Fruit fly (Drosophila melanogaster) whole organism, embryonic: Measurements from ENCODE around the gene MED14.

ENCODE experiments used
- Atf-2 ChIP-seq: fragments of 200-800 bp; sonication (Bioruptor generic); optimal IDR thresholded peaks from 2 replicates; lab custom pipeline; 2016; ENCODE audit warnings: missing biosample characterization, missing genetic modification characterization
- CG10543 ChIP-seq: fragments of 200-800 bp; sonication (Bioruptor generic); optimal IDR thresholded peaks from 3 replicates; lab custom pipeline; 2017; ENCODE audit warnings: missing biosample characterization, mild to moderate bottlenecking, missing genetic modification characterization, moderate library complexity
- CG11504 ChIP-seq: fragments of 200-800 bp; sonication (Bioruptor generic); optimal IDR thresholded peaks from 3 replicates; lab custom pipeline; 2019; ENCODE audit warnings: missing biosample characterization, mild to moderate bottlenecking, missing genetic modification characterization, moderate library complexity
- CG12769 ChIP-seq: fragments of 200-800 bp; sonication (Bioruptor generic); optimal IDR thresholded peaks from 2 replicates; lab custom pipeline; 2019; ENCODE audit warnings: missing biosample characterization, mild to moderate bottlenecking, missing genetic modification characterization, moderate library complexity
- CG14050 ChIP-seq: fragments of 200-800 bp; sonication (Bioruptor generic); IDR thresholded peaks from 3 replicates; pipeline ENCODE4 v1.3.6; 2022; ENCODE audit warnings: missing biosample characterization, missing genetic modification characterization
- CG18262 ChIP-seq: fragments of 200-800 bp; optimal IDR thresholded peaks from 3 replicates; lab custom pipeline; 2019; ENCODE audit warnings: missing biosample characterization, mild to moderate bottlenecking, missing genetic modification characterization, moderate library complexity
- CG18619 ChIP-seq: fragments of 200-800 bp; sonication (Bioruptor generic); optimal IDR thresholded peaks from 3 replicates; lab custom pipeline; 2017; ENCODE audit warnings: missing biosample characterization, mild to moderate bottlenecking, missing genetic modification characterization
- CG2678 ChIP-seq: fragments of 200-800 bp; sonication (Bioruptor generic); optimal IDR thresholded peaks from 3 replicates; lab custom pipeline; 2019; ENCODE audit warnings: missing biosample characterization, mild to moderate bottlenecking, missing genetic modification characterization, moderate library complexity
- CG31365 ChIP-seq: fragments of 200-800 bp; sonication (Bioruptor generic); optimal IDR thresholded peaks from 2 replicates; lab custom pipeline; 2018; ENCODE audit warnings: missing biosample characterization, mild to moderate bottlenecking, missing genetic modification characterization
- CG3163 ChIP-seq: fragments of 200-800 bp; sonication (Bioruptor generic); optimal IDR thresholded peaks from 3 replicates; lab custom pipeline; 2016; ENCODE audit warnings: missing biosample characterization, missing genetic modification characterization
- CG3281 ChIP-seq: fragments of 200-800 bp; sonication (Bioruptor generic); optimal IDR thresholded peaks from 3 replicates; lab custom pipeline; 2017; ENCODE audit warnings: missing biosample characterization, mild to moderate bottlenecking, missing genetic modification characterization
- CG4820 ChIP-seq: fragments of 200-800 bp; sonication (Bioruptor generic); optimal IDR thresholded peaks from 3 replicates; lab custom pipeline; 2016; ENCODE audit warnings: missing biosample characterization, missing genetic modification characterization
- CG6272 ChIP-seq: fragments of 200-800 bp; sonication (Bioruptor generic); IDR thresholded peaks from 2 replicates; pipeline ENCODE4 v1.3.6; 2022; ENCODE audit warnings: missing biosample characterization, missing genetic modification characterization
- CG7271 ChIP-seq: fragments of 200-800 bp; sonication (Bioruptor generic); optimal IDR thresholded peaks from 2 replicates; lab custom pipeline; 2018; ENCODE audit warnings: missing biosample characterization, mild to moderate bottlenecking, missing genetic modification characterization, moderate library complexity
- CG7745 ChIP-seq: fragments of 200-800 bp; sonication (Bioruptor generic); optimal IDR thresholded peaks from 2 replicates; lab custom pipeline; 2018; ENCODE audit warnings: missing biosample characterization, mild to moderate bottlenecking, missing genetic modification characterization, moderate library complexity
- CG8089 ChIP-seq: fragments of 200-800 bp; sonication (Bioruptor generic); optimal IDR thresholded peaks from 3 replicates; lab custom pipeline; 2016; ENCODE audit warnings: missing biosample characterization, missing genetic modification characterization
- CG8478 ChIP-seq: fragments of >200 bp; optimal IDR thresholded peaks from 2 replicates; lab custom pipeline; 2018
- CG9437 ChIP-seq: fragments of 200-800 bp; sonication (Bioruptor generic); optimal IDR thresholded peaks from 2 replicates; lab custom pipeline; 2018; ENCODE audit warnings: missing biosample characterization, mild to moderate bottlenecking, missing genetic modification characterization
- Camta ChIP-seq: fragments of 200-800 bp; sonication (Bioruptor generic); optimal IDR thresholded peaks from 2 replicates; lab custom pipeline; 2016; ENCODE audit warnings: missing biosample characterization, missing genetic modification characterization
- H2.0 ChIP-seq: fragments of 200-800 bp; sonication (Bioruptor generic); IDR thresholded peaks from 2 replicates; pipeline ENCODE4 v1.3.6; 2022; ENCODE audit warnings: missing biosample characterization, missing genetic modification characterization
- HLH54F ChIP-seq: fragments of 200-800 bp; sonication (Bioruptor generic); optimal IDR thresholded peaks from 3 replicates; lab custom pipeline; 2016; ENCODE audit warnings: missing biosample characterization, missing genetic modification characterization
- Hr3 ChIP-seq: fragments of 200-800 bp; sonication (Bioruptor generic); optimal IDR thresholded peaks from 3 replicates; lab custom pipeline; 2016; ENCODE audit warnings: missing biosample characterization, missing genetic modification characterization
- MESR4 ChIP-seq: fragments of 200-800 bp; sonication (Bioruptor generic); optimal IDR thresholded peaks from 2 replicates; lab custom pipeline; 2018; ENCODE audit warnings: missing biosample characterization, mild to moderate bottlenecking, missing genetic modification characterization, moderate library complexity
- NK7.1 ChIP-seq: fragments of 200-800 bp; sonication (Bioruptor generic); optimal IDR thresholded peaks from 3 replicates; lab custom pipeline; 2016; ENCODE audit warnings: missing biosample characterization, missing genetic modification characterization
- Oli ChIP-seq: fragments of 200-800 bp; sonication (Bioruptor generic); optimal IDR thresholded peaks from 2 replicates; lab custom pipeline; 2018; ENCODE audit warnings: missing biosample characterization, mild to moderate bottlenecking, missing genetic modification characterization, moderate library complexity
- Rx ChIP-seq: fragments of 200-800 bp; sonication (Bioruptor generic); IDR thresholded peaks from 2 replicates; pipeline ENCODE4 v1.3.6; 2022; ENCODE audit warnings: missing biosample characterization, missing genetic modification characterization
- Sry-β ChIP-seq: fragments of 200-800 bp; sonication (Bioruptor generic); optimal IDR thresholded peaks from 2 replicates; lab custom pipeline; 2018; ENCODE audit warnings: missing biosample characterization, mild to moderate bottlenecking, missing genetic modification characterization, moderate library complexity
- az2 ChIP-seq: fragments of 200-800 bp; sonication (Bioruptor generic); optimal IDR thresholded peaks from 3 replicates; lab custom pipeline; 2016; ENCODE audit warnings: missing biosample characterization, missing genetic modification characterization
- bbx ChIP-seq: fragments of 200-800 bp; sonication (Bioruptor generic); IDR thresholded peaks from 2 replicates; pipeline ENCODE4 v1.3.6; 2022; ENCODE audit warnings: missing biosample characterization, missing genetic modification characterization; ENCODE audit not compliant: partially characterized antibody
- br ChIP-seq: fragments of >200 bp; optimal IDR thresholded peaks from 2 replicates; lab custom pipeline; 2017
- dmrt99B ChIP-seq: fragments of 200-800 bp; sonication (Bioruptor generic); optimal IDR thresholded peaks from 2 replicates; lab custom pipeline; 2018; ENCODE audit warnings: missing biosample characterization, mild to moderate bottlenecking, missing genetic modification characterization, moderate library complexity
- fd64A ChIP-seq: fragments of 200-800 bp; sonication (Bioruptor generic); optimal IDR thresholded peaks from 3 replicates; lab custom pipeline; 2018; ENCODE audit warnings: missing biosample characterization, mild to moderate bottlenecking, missing genetic modification characterization
- fd96Cb ChIP-seq: fragments of 200-800 bp; sonication (Bioruptor generic); optimal IDR thresholded peaks from 2 replicates; lab custom pipeline; 2018; ENCODE audit warnings: missing biosample characterization, mild to moderate bottlenecking, missing genetic modification characterization, moderate library complexity
- grn ChIP-seq: fragments of 200-800 bp; sonication (Bioruptor generic); optimal IDR thresholded peaks from 3 replicates; lab custom pipeline; 2017; ENCODE audit warnings: missing biosample characterization, missing genetic modification characterization
- inv ChIP-seq: fragments of 200-800 bp; sonication (Bioruptor generic); IDR thresholded peaks from 2 replicates; pipeline ENCODE4 v1.3.6; 2022; ENCODE audit warnings: missing biosample characterization, missing genetic modification characterization; ENCODE audit not compliant: partially characterized antibody
- jumu ChIP-seq: fragments of 200-800 bp; sonication (Bioruptor generic); optimal IDR thresholded peaks from 3 replicates; lab custom pipeline; 2016; ENCODE audit warnings: missing biosample characterization, missing genetic modification characterization
- ken ChIP-seq: fragments of 200-800 bp; sonication (Bioruptor generic); IDR thresholded peaks from 3 replicates; pipeline ENCODE4 v1.3.6; 2022; ENCODE audit warnings: missing biosample characterization, missing genetic modification characterization
- phol ChIP-seq: fragments of 200-800 bp; sonication (Bioruptor generic); optimal IDR thresholded peaks from 3 replicates; lab custom pipeline; 2018; ENCODE audit warnings: missing biosample characterization, mild to moderate bottlenecking, missing genetic modification characterization, moderate library complexity
- ranshi ChIP-seq: fragments of 200-800 bp; sonication (Bioruptor generic); IDR thresholded peaks from 2 replicates; pipeline ENCODE4 v1.3.6; 2022; ENCODE audit warnings: missing biosample characterization, missing genetic modification characterization
- sens-2 ChIP-seq: fragments of 200-800 bp; sonication (Bioruptor generic); IDR thresholded peaks from 2 replicates; pipeline ENCODE4 v1.3.6; 2022; ENCODE audit warnings: missing biosample characterization, missing genetic modification characterization
- slou ChIP-seq: fragments of 200-800 bp; sonication (Bioruptor generic); optimal IDR thresholded peaks from 3 replicates; lab custom pipeline; 2016; ENCODE audit warnings: missing biosample characterization, missing genetic modification characterization
- slp2 ChIP-seq: fragments of 200-800 bp; sonication (Bioruptor generic); optimal IDR thresholded peaks from 2 replicates; lab custom pipeline; 2016; ENCODE audit warnings: missing biosample characterization, missing genetic modification characterization
- ssp ChIP-seq: fragments of 200-800 bp; sonication (Bioruptor generic); IDR thresholded peaks from 2 replicates; pipeline ENCODE4 v1.3.6; 2022; ENCODE audit warnings: missing biosample characterization, missing genetic modification characterization
- stc ChIP-seq: fragments of 200-800 bp; sonication (Bioruptor generic); IDR thresholded peaks from 2 replicates; pipeline ENCODE4 v1.3.6; 2022; ENCODE audit warnings: missing biosample characterization, missing genetic modification characterization

The MED14 gene

dm6 chr3L:623556-623955, 30.5 kb downstream of the MED14 start (continued):
- TF ChIP-seq fd96Cb (tag; lab: Kevin White, UChicago) (peak; percentile 6), CG10543 (GFP tag; lab: Kevin White, UChicago) (no peak), slp2 (GFP tag; lab: Kevin White, UChicago) (no peak), CG7271 (tag; lab: Kevin White, UChicago) (no peak), ken (GFP tag; lab: Robert Waterston, UW) (0 out of 3 replicates have a peak, but pooled peaks have one; percentile 21), grn (no peak), slou (no peak), CG31365 (tag; lab: Kevin White, UChicago) (no peak), sens-2 (no peak), MESR4 (no peak), ranshi (no peak), CG12769 (tag; lab: Kevin White, UChicago) (no peak), Rx (GFP tag; lab: Robert Waterston, UW) (0 out of 2 replicates have a peak, but pooled peaks have one; percentile 20), CG14050 (GFP tag; lab: Robert Waterston, UW) (no peak), Hr3 (GFP tag; lab: Kevin White, UChicago) (no peak), Camta (peak; percentile 42), CG7745 (tag; lab: Kevin White, UChicago) (no peak), CG8478 (lab: Kevin White, UChicago) (no peak), br (lab: Kevin White, UChicago) (no peak), CG11504 (tag; lab: Kevin White, UChicago) (peak; percentile 31), H2.0 (GFP tag; lab: Robert Waterston, UW) (no peak), CG8089 (GFP tag; lab: Kevin White, UChicago) (no peak), CG3163 (GFP tag; lab: Kevin White, UChicago) (no peak), Sry-β (GFP tag; lab: Kevin White, UChicago) (no peak), Atf-2 (GFP tag; lab: Kevin White, UChicago) (no peak), CG3281 (GFP tag; lab: Kevin White, UChicago) (no peak), phol (tag; lab: Kevin White, UChicago) (peak; percentile 29), HLH54F (GFP tag; lab: Kevin White, UChicago) (no peak), CG9437 (GFP tag; lab: Kevin White, UChicago) (no peak), ssp (GFP tag; lab: Robert Waterston, UW) (peak; percentile 28), Oli (peak; percentile 22), CG2678 (tag; lab: Kevin White, UChicago) (no peak), NK7.1 (GFP tag; lab: Kevin White, UChicago) (no peak), fd64A (no peak), bbx (GFP tag; lab: Robert Waterston, UW) (no peak), CG18619 (GFP tag; lab: Kevin White, UChicago) (no peak), jumu (GFP tag; lab: Kevin White, UChicago) (no peak), dmrt99B (tag; lab: Kevin White, UChicago) (peak; percentile 41), az2 (GFP tag; lab: Kevin White, UChicago) (peak; percentile 19), stc (peak; percentile 31; the same call in 1 of the 2 replicates), CG6272 (GFP tag; lab: Robert Waterston, UW) (no peak), inv (GFP tag; lab: Robert Waterston, UW) (no peak), CG18262 (peak; percentile 71), CG4820 (no peak)
